Worm (Caenorhabditis elegans): ENCODE measurements around the gene Y54G2A.38.

Gene Y54G2A.38

DNA sequence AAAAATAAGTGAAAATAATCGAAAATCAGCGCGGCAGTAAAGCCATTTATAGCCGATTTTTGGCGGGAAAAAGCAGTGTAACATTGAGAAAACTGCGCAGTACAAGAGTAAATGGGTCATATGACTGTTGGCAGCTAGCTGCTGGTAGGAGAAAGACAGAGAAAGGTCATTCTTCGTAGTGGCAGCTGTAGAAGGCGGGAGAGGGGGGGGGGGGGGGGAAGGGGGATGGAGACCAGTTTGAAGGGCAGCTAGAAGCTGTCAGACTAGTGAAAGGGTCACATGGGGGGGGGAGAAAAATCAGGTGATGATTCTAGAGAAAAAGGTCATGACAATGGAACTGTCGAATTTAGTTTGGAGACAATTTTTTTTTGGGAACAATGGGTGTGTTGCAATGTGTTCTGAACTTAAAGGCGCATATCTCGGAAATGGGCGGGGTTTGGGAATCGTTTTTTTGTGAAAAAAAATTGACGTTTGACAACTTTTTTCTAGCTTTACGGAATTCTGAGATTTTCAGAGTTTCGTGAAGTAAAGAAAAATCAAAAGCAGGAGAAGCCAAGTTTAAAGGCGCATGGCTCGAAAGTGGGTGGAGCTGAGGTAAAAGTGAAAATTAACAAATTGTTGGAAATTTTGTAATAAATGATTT lies 13.1 kb downstream of the Y54G2A.38 start (continued):
- TF ChIP-seq pax-3 (tag; optimal IDR thresholded peaks at IDR 0.05) = peak; percentile 44
- TF ChIP-seq nhr-90 (tag; optimal IDR thresholded peaks at IDR 0.05; ENCODE audit: poor library complexity) = no peak
- TF ChIP-seq nhr-19 (GFP tag; conservative IDR thresholded peaks at IDR 0.05) = 0 out of 2 replicates have a peak, but pooled peaks have one; percentile 23
- peak; percentile 94 for TF ChIP-seq nhr-85 (tag)
- no peak for TF ChIP-seq efl-3 (GFP tag; optimal IDR thresholded peaks at IDR 0.05)
- no peak for TF ChIP-seq xbp-1 (tag; optimal IDR thresholded peaks at IDR 0.05)
- no peak for TF ChIP-seq hpl-2 (GFP tag; optimal IDR thresholded peaks at IDR 0.05)

DNA sequence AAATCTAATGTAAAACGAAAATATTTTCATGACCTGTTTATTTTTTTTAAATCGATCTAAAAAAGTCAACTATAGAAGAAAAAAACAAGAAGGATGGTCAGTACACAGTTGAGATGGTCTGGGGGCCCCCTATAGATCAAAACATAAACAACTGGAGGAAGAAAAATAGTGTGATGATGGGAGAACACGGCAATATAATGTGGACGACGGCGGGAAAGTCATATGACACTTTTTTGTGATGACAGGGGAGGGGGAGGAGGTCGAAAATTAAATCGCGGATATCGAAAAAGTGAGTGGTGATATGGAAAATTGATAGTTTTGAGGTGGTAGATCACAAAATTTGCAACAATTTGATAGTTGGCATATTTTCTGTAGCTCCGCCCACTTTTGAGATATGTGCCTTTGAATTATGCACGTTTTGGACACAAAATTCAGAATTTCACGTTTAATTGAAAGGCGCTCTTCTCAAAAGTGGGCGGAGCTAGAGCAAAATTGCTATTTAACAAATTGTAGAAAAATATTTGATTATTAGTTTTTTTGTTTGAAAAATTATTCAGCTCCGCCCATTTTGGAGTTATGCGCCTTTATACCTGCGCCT lies 14.2 kb downstream of the Y54G2A.38 start:
- TF ChIP-seq hlh-4 (tag; optimal IDR thresholded peaks at IDR 0.05) = no peak
- no peak for TF ChIP-seq ceh-63 (GFP tag; optimal IDR thresholded peaks at IDR 0.05)
- no peak for TF ChIP-seq sptf-1 (tag; optimal IDR thresholded peaks at IDR 0.05)
- TF ChIP-seq efl-1 (optimal IDR thresholded peaks at IDR 0.05) = no peak
- peak; percentile 11 to 64 for TF ChIP-seq efl-1 (GFP tag; optimal IDR thresholded peaks at IDR 0.05 in 1 of 2)
- no peak for TF ChIP-seq fkh-10 (GFP tag; optimal IDR thresholded peaks at IDR 0.05)
- TF ChIP-seq skn-1 (tag; optimal IDR thresholded peaks at IDR 0.05) = no peak
- no peak for TF ChIP-seq pax-3 (tag; optimal IDR thresholded peaks at IDR 0.05)
- no peak for TF ChIP-seq aly-2 (tag; optimal IDR thresholded peaks at IDR 0.05)
- TF ChIP-seq hlh-17 (GFP tag; optimal IDR thresholded peaks at IDR 0.05; ENCODE audit: borderline replicate concordance) = no peak
- TF ChIP-seq aha-1 (tag; optimal IDR thresholded peaks at IDR 0.05) = no peak
- TF ChIP-seq pag-3 (tag; optimal IDR thresholded peaks at IDR 0.05; ENCODE audit: borderline replicate concordance, insufficient read depth) = peak; percentile 14
- no peak for TF ChIP-seq C04F5.9 (tag; optimal IDR thresholded peaks at IDR 0.05)
- TF ChIP-seq fkh-8 (tag; optimal IDR thresholded peaks at IDR 0.05) = no peak
- no peak for TF ChIP-seq ceh-90 (tag; optimal IDR thresholded peaks at IDR 0.05)
- TF ChIP-seq nhr-71 (tag; optimal IDR thresholded peaks at IDR 0.05) = peak; percentile 77
- peak; percentile 72 for TF ChIP-seq lin-14 (GFP tag; optimal IDR thresholded peaks at IDR 0.05)
- TF ChIP-seq unc-98 (GFP tag; IDR thresholded peaks at IDR 0.05) = no peak
- no peak for TF ChIP-seq nhr-84 (tag; optimal IDR thresholded peaks at IDR 0.05)
- TF ChIP-seq C34B4.2 (tag; optimal IDR thresholded peaks at IDR 0.05) = no peak
- TF ChIP-seq lin-39 (tag; optimal IDR thresholded peaks at IDR 0.05) = no peak
- peak; percentile 22 for TF ChIP-seq rnt-1 (tag; optimal IDR thresholded peaks at IDR 0.05)
- TF ChIP-seq Y116A8C.19 (tag; optimal IDR thresholded peaks at IDR 0.05; ENCODE audit: borderline replicate concordance) = no peak
- TF ChIP-seq unc-30 (tag; optimal IDR thresholded peaks at IDR 0.05) = no peak
- peak in 2 of 6 experiments; percentile 23 to 64 for TF ChIP-seq elt-3 (tag; optimal IDR thresholded peaks at IDR 0.05)
- TF ChIP-seq ama-1 (optimal IDR thresholded peaks at IDR 0.05) = peak; percentile 73
- peak; percentile 42 for TF ChIP-seq nhr-47 (tag; optimal IDR thresholded peaks at IDR 0.05)
- TF ChIP-seq swsn-7 (tag; optimal IDR thresholded peaks at IDR 0.05) = peak; percentile 19
- TF ChIP-seq isw-1 (GFP tag; IDR thresholded peaks at IDR 0.05) = no peak
- no peak for TF ChIP-seq hpl-2 (GFP tag; optimal IDR thresholded peaks at IDR 0.05)
- no peak for TF ChIP-seq sox-4 (tag; optimal IDR thresholded peaks at IDR 0.05)
- peak; percentile 75 for TF ChIP-seq mep-1 (tag; optimal IDR thresholded peaks at IDR 0.05)
- no peak for TF ChIP-seq zip-4 (GFP tag; optimal IDR thresholded peaks at IDR 0.05)
- no peak for TF ChIP-seq nhr-12 (tag; optimal IDR thresholded peaks at IDR 0.05)
- no peak for TF ChIP-seq nhr-76 (tag; optimal IDR thresholded peaks at IDR 0.05)
- peak; percentile 86 for TF ChIP-seq blmp-1 (tag; optimal IDR thresholded peaks at IDR 0.05)
- TF ChIP-seq lsy-2 (tag; optimal IDR thresholded peaks at IDR 0.05) = peak in 1 of 2 experiments; percentile 17
- no peak for TF ChIP-seq F16B12.6 (tag; optimal IDR thresholded peaks at IDR 0.05)
- no peak for TF ChIP-seq nhr-237 (tag; optimal IDR thresholded peaks at IDR 0.05)
- no peak for TF ChIP-seq snpc-4 (tag; optimal IDR thresholded peaks at IDR 0.05)
- peak in 2 of 3 experiments; percentile 3 to 22 for TF ChIP-seq dpl-1 (GFP tag; optimal IDR thresholded peaks at IDR 0.05)
- no peak for TF ChIP-seq unc-62 (GFP tag; optimal IDR thresholded peaks at IDR 0.05)
- peak; percentile 28 for TF ChIP-seq C16A3.4 (tag; optimal IDR thresholded peaks at IDR 0.05)
- TF ChIP-seq snu-23 (GFP tag; optimal IDR thresholded peaks at IDR 0.05) = peak; percentile 56
- no peak for TF ChIP-seq lir-3 (tag; optimal IDR thresholded peaks at IDR 0.05; ENCODE audit: poor library complexity)

Data from whole organism, L1 larva.